Worm (Caenorhabditis elegans): ENCODE results near the gene cisd-3.1.

Gene cisd-3.1

ce11 chrIII:4542362-4542931, at the start of gene cisd-3.1, which contains the start of gene mrps-34:
Gene cisd-3.1, plus strand, starts transcription at chrIII:4542881.
Gene mrps-34, minus strand, starts transcription at chrIII:4542452.
- no peak for TF ChIP-seq dao-5 (tag; optimal IDR thresholded peaks at IDR 0.05)
- TF ChIP-seq him-1 (tag; optimal IDR thresholded peaks at IDR 0.05), result no peak
- TF ChIP-seq W03F9.2 (tag; optimal IDR thresholded peaks at IDR 0.05), result no peak

- TF ChIP-seq W03F9.2 (tag; optimal IDR thresholded peaks at IDR 0.05), result no peak
- TF ChIP-seq dao-5 (tag; optimal IDR thresholded peaks at IDR 0.05), result no peak
- no peak for TF ChIP-seq him-1 (tag; optimal IDR thresholded peaks at IDR 0.05)
Measured at ce11 chrIII:4493008-4493777, 49.5 kb upstream of the cisd-3.1 start.

- TF ChIP-seq him-1 (tag; optimal IDR thresholded peaks at IDR 0.05) (no peak), dao-5 (tag; optimal IDR thresholded peaks at IDR 0.05) (no peak), W03F9.2 (tag; optimal IDR thresholded peaks at IDR 0.05) (no peak)
Measured at ce11 chrIII:4494541-4495010, 48.1 kb upstream of the cisd-3.1 start.

- TF ChIP-seq him-1 (tag; optimal IDR thresholded peaks at IDR 0.05), result no peak
- no peak for TF ChIP-seq W03F9.2 (tag; optimal IDR thresholded peaks at IDR 0.05)
- TF ChIP-seq dao-5 (tag; optimal IDR thresholded peaks at IDR 0.05), result no peak
Measured at ce11 chrIII:4495250-4495649, 47.4 kb upstream of the cisd-3.1 start.

- TF ChIP-seq dao-5 (tag; optimal IDR thresholded peaks at IDR 0.05), result no peak
- TF ChIP-seq W03F9.2 (tag; optimal IDR thresholded peaks at IDR 0.05), result no peak
- no peak for TF ChIP-seq him-1 (tag; optimal IDR thresholded peaks at IDR 0.05)
Measured at ce11 chrIII:4495685-4496084, 47.0 kb upstream of the cisd-3.1 start.

ce11 chrIII:4496085-4496484, 46.6 kb upstream of the cisd-3.1 start:
- TF ChIP-seq W03F9.2 (tag; optimal IDR thresholded peaks at IDR 0.05) (no peak), dao-5 (tag; optimal IDR thresholded peaks at IDR 0.05) (no peak), him-1 (tag; optimal IDR thresholded peaks at IDR 0.05) (no peak)

- no peak for TF ChIP-seq dao-5 (tag; optimal IDR thresholded peaks at IDR 0.05)
- TF ChIP-seq him-1 (tag; optimal IDR thresholded peaks at IDR 0.05), result no peak
- no peak for TF ChIP-seq W03F9.2 (tag; optimal IDR thresholded peaks at IDR 0.05)
Measured at ce11 chrIII:4498938-4499337, 43.7 kb upstream of the cisd-3.1 start, which contains the start of the genes C07G2.5 and atf-7. Gene C07G2.5, minus strand, starts transcription at chrIII:4499038. Gene atf-7, minus strand, starts transcription at chrIII:4499045.

- no peak for TF ChIP-seq dao-5 (tag; optimal IDR thresholded peaks at IDR 0.05)
- no peak for TF ChIP-seq W03F9.2 (tag; optimal IDR thresholded peaks at IDR 0.05)
- TF ChIP-seq him-1 (tag; optimal IDR thresholded peaks at IDR 0.05), result no peak
Measured at ce11 chrIII:4502559-4503240, 40.0 kb upstream of the cisd-3.1 start.

- TF ChIP-seq W03F9.2 (tag; optimal IDR thresholded peaks at IDR 0.05), result peak; percentile 34
- TF ChIP-seq dao-5 (tag; optimal IDR thresholded peaks at IDR 0.05), result no peak
- TF ChIP-seq him-1 (tag; optimal IDR thresholded peaks at IDR 0.05), result peak; percentile 54
Measured at ce11 chrIII:4504358-4504757, 38.3 kb upstream of the cisd-3.1 start.

ce11 chrIII:4504934-4505484, 37.7 kb upstream of the cisd-3.1 start:
- TF ChIP-seq W03F9.2 (tag; optimal IDR thresholded peaks at IDR 0.05) (no peak), dao-5 (tag; optimal IDR thresholded peaks at IDR 0.05) (no peak), him-1 (tag; optimal IDR thresholded peaks at IDR 0.05) (no peak)

ce11 chrIII:4505726-4506125, 37.0 kb upstream of the cisd-3.1 start:
- TF ChIP-seq him-1 (tag; optimal IDR thresholded peaks at IDR 0.05), result no peak
- TF ChIP-seq dao-5 (tag; optimal IDR thresholded peaks at IDR 0.05), result no peak
- TF ChIP-seq W03F9.2 (tag; optimal IDR thresholded peaks at IDR 0.05), result no peak

ce11 chrIII:4506140-4506539, 36.5 kb upstream of the cisd-3.1 start:
- TF ChIP-seq him-1 (tag; optimal IDR thresholded peaks at IDR 0.05) (no peak), dao-5 (tag; optimal IDR thresholded peaks at IDR 0.05) (no peak), W03F9.2 (tag; optimal IDR thresholded peaks at IDR 0.05) (no peak)

- TF ChIP-seq W03F9.2 (tag; optimal IDR thresholded peaks at IDR 0.05), result peak; percentile 14
- TF ChIP-seq him-1 (tag; optimal IDR thresholded peaks at IDR 0.05), result no peak
Measured at ce11 chrIII:4506590-4507128, 36.0 kb upstream of the cisd-3.1 start.
